Worm (Caenorhabditis elegans): ENCODE measurements around the gene ccar-1.

ccar-1 gene

DNA sequence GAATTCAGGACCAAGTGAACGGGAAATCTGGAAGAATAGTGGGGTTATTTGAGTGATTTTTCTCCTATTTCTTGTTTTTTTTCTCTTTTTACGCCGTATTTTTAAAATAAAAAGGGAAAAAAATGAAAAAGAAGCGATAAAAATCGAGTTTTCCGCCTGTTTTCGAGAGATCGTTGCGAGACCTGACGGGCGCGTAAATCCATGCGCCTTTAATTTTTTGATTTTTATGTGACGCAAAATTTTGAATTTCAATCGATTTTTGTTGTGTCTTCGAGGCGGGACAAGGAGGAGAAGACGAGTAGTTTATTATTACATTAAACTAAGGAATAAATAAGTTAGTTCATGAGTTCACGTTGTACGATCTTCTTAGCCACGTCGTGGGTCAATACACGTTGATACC, 42.3 kb downstream of the ccar-1 start:
- no peak for TF ChIP-seq sma-3 (GFP tag; optimal IDR thresholded peaks at IDR 0.05)
- no peak for TF ChIP-seq sma-9 (GFP tag; optimal IDR thresholded peaks at IDR 0.05)
- no peak for TF ChIP-seq sma-9 (tag; optimal IDR thresholded peaks at IDR 0.05)
- TF ChIP-seq peb-1 (tag; optimal IDR thresholded peaks at IDR 0.05), result no peak
- no peak for TF ChIP-seq ztf-4 (tag; optimal IDR thresholded peaks at IDR 0.05)
- no peak for TF ChIP-seq ZK546.5 (tag; optimal IDR thresholded peaks at IDR 0.05)
- TF ChIP-seq zag-1 (tag; optimal IDR thresholded peaks at IDR 0.05), result no peak
- no peak for TF ChIP-seq mdl-1 (tag; optimal IDR thresholded peaks at IDR 0.05)
- no peak for TF ChIP-seq egl-27 (tag; optimal IDR thresholded peaks at IDR 0.05)
- TF ChIP-seq nhr-23 (tag; optimal IDR thresholded peaks at IDR 0.05), result no peak
- TF ChIP-seq nhr-21 (tag; optimal IDR thresholded peaks at IDR 0.05), result no peak
- no peak for TF ChIP-seq fos-1 (tag; optimal IDR thresholded peaks at IDR 0.05)
- no peak for TF ChIP-seq nhr-12 (tag; optimal IDR thresholded peaks at IDR 0.05)
- TF ChIP-seq ztf-1 (GFP tag; conservative IDR thresholded peaks at IDR 0.05), result no peak
- no peak for TF ChIP-seq skn-1 (tag; optimal IDR thresholded peaks at IDR 0.05)
- no peak for TF ChIP-seq crh-2 (tag; optimal IDR thresholded peaks at IDR 0.05)
- no peak for TF ChIP-seq R02D3.7 (tag; optimal IDR thresholded peaks at IDR 0.05)
- TF ChIP-seq nhr-11 (tag; optimal IDR thresholded peaks at IDR 0.05), result no peak
- no peak for TF ChIP-seq C34F6.9 (tag; optimal IDR thresholded peaks at IDR 0.05)
- no peak for TF ChIP-seq nhr-25 (tag; optimal IDR thresholded peaks at IDR 0.05)

ce11 chrIV:14114357-14114756, 43.0 kb downstream of the ccar-1 start:
- no peak for TF ChIP-seq ama-1 (optimal IDR thresholded peaks at IDR 0.05)

DNA sequence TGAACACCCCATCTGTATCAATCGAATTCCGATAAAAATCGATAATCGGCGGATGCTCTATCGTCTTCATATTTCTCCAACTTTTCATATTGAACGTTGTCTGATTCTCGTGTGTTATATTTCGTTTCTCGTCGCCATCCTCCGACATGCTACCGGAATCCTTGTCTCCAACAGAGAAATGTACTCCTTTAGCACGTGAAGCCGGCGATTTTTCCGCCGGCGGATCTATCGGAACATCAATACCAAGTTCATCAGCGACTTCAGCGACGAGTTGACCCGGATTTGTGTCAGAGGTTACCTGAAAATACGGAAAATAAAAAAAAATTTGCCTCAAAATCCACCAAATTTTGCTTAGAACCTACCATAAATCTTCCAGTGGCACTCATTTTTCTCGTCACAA, 43.7 kb downstream of the ccar-1 start:
- no peak for TF ChIP-seq unc-55 (GFP tag; optimal IDR thresholded peaks at IDR 0.05)
- no peak for TF ChIP-seq ceh-16 (tag; optimal IDR thresholded peaks at IDR 0.05)
- TF ChIP-seq sem-4 (tag; optimal IDR thresholded peaks at IDR 0.05), result no peak
- no peak for TF ChIP-seq blmp-1 (tag; optimal IDR thresholded peaks at IDR 0.05; ENCODE audit: insufficient read depth)
- no peak for TF ChIP-seq lin-13 (GFP tag; optimal IDR thresholded peaks at IDR 0.05)
- TF ChIP-seq dmd-4 (tag; optimal IDR thresholded peaks at IDR 0.05), result no peak
- no peak for TF ChIP-seq zag-1 (tag; optimal IDR thresholded peaks at IDR 0.05)
- TF ChIP-seq nhr-10 (tag; optimal IDR thresholded peaks at IDR 0.05), result no peak
- no peak for TF ChIP-seq ceh-82 (tag; optimal IDR thresholded peaks at IDR 0.05)
- TF ChIP-seq ztf-1 (GFP tag; conservative IDR thresholded peaks at IDR 0.05), result no peak
- TF ChIP-seq C34F6.9 (tag; optimal IDR thresholded peaks at IDR 0.05), result no peak
- no peak for TF ChIP-seq nhr-25 (tag; optimal IDR thresholded peaks at IDR 0.05)
- no peak for TF ChIP-seq lin-11 (tag; optimal IDR thresholded peaks at IDR 0.05)

DNA sequence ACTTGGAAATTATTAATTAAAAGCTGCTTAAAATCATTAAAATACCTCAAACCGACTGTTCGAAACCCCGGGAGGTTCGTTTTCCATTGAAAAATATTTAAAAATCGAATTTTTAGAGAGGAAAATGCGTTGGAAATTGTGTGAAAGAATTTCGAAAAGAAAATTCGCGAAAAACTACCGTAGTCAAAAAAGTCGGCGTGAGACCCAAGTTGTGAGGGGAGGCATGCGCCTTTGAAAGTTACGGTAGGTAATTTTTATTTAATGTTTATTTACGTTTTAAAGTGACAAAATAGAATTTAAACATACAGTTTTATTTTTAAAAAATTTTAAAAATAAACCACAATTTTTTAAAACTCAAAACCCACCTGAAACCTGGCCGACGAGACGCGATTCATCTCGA, 44.2 kb downstream of the ccar-1 start:
- no peak for TF ChIP-seq crh-2 (tag; optimal IDR thresholded peaks at IDR 0.05)
- TF ChIP-seq ztf-4 (tag; optimal IDR thresholded peaks at IDR 0.05), result no peak
- TF ChIP-seq R02D3.7 (tag; optimal IDR thresholded peaks at IDR 0.05), result no peak
- no peak for TF ChIP-seq lin-39 (tag; optimal IDR thresholded peaks at IDR 0.05)
- no peak for TF ChIP-seq ama-1 (optimal IDR thresholded peaks at IDR 0.05)
- no peak for TF ChIP-seq blmp-1 (tag; optimal IDR thresholded peaks at IDR 0.05; ENCODE audit: insufficient read depth)
- TF ChIP-seq nhr-237 (tag; optimal IDR thresholded peaks at IDR 0.05), result no peak
- no peak for TF ChIP-seq skn-1 (tag; optimal IDR thresholded peaks at IDR 0.05)
- TF ChIP-seq fos-1 (tag; optimal IDR thresholded peaks at IDR 0.05), result no peak
- no peak for TF ChIP-seq nhr-21 (tag; optimal IDR thresholded peaks at IDR 0.05)
- no peak for TF ChIP-seq aly-2 (tag; optimal IDR thresholded peaks at IDR 0.05)
- TF ChIP-seq snpc-4 (tag; optimal IDR thresholded peaks at IDR 0.05), result no peak
- no peak for TF ChIP-seq mdl-1 (tag; optimal IDR thresholded peaks at IDR 0.05)
- no peak for TF ChIP-seq sma-9 (GFP tag; optimal IDR thresholded peaks at IDR 0.05)
- TF ChIP-seq sma-9 (tag; optimal IDR thresholded peaks at IDR 0.05), result no peak
- TF ChIP-seq zag-1 (tag; optimal IDR thresholded peaks at IDR 0.05), result no peak
- TF ChIP-seq unc-39 (tag; optimal IDR thresholded peaks at IDR 0.05), result no peak
- no peak for TF ChIP-seq sma-3 (GFP tag; optimal IDR thresholded peaks at IDR 0.05)
- TF ChIP-seq nhr-129 (tag; optimal IDR thresholded peaks at IDR 0.05), result no peak

ce11 chrIV:14119327-14119726, 48.0 kb downstream of the ccar-1 start:
- TF ChIP-seq nhr-129 (tag; optimal IDR thresholded peaks at IDR 0.05) (no peak), sem-4 (tag; optimal IDR thresholded peaks at IDR 0.05) (no peak), sma-9 (GFP tag; optimal IDR thresholded peaks at IDR 0.05) (no peak), sma-9 (tag; optimal IDR thresholded peaks at IDR 0.05) (no peak), mbf-1 (tag; optimal IDR thresholded peaks at IDR 0.05) (no peak), alr-1 (tag; optimal IDR thresholded peaks at IDR 0.05) (no peak)
